Worm (Caenorhabditis elegans) whole organism, mixed stage, embryonic: ENCODE results near the gene nep-17.

Experiments
- mab-5 ChIP-seq: fragments of 150-350 bp; optimal IDR thresholded peaks from 2 replicates; lab custom pipeline; 2014; ENCODE audit warnings: missing biosample characterization, missing genetic modification characterization
- mep-1 ChIP-seq: fragments of 150-350 bp; optimal IDR thresholded peaks from 2 replicates; lab custom pipeline; 2017; ENCODE audit warnings: missing biosample characterization, missing genetic modification reagents, missing genetic modification characterization, inconsistent platforms
- nhr-12 ChIP-seq: fragments of 150-350 bp; optimal IDR thresholded peaks from 2 replicates; lab custom pipeline; 2014; ENCODE audit warnings: missing biosample characterization, missing genetic modification characterization
- nhr-237 ChIP-seq: fragments of 150-350 bp; optimal IDR thresholded peaks from 2 replicates; lab custom pipeline; 2014; ENCODE audit warnings: missing biosample characterization, missing genetic modification characterization
- nhr-76 ChIP-seq: sonication (generic microtip); optimal IDR thresholded peaks from 2 replicates; lab custom pipeline; 2017; ENCODE audit warnings: missing biosample characterization, missing genetic modification characterization
- ztf-11 ChIP-seq: fragments of 150-350 bp; optimal IDR thresholded peaks from 2 replicates; lab custom pipeline; 2014; ENCODE audit warnings: missing biosample characterization, missing genetic modification characterization

ce11 chrII:13470655-13471054, 37.0 kb upstream of the nep-17 start:
- TF ChIP-seq mep-1 (tag; lab: Kevin White, UChicago), result no peak
- TF ChIP-seq mab-5, result no peak
- no peak for TF ChIP-seq ztf-11 (tag; lab: Kevin White, UChicago)
- no peak for TF ChIP-seq nhr-237
- no peak for TF ChIP-seq nhr-76 (tag; lab: Kevin White, UChicago)
- TF ChIP-seq nhr-12 (tag; lab: Kevin White, UChicago), result no peak
